Fruit fly (Drosophila melanogaster): ENCODE measurements around the gene aop.
A peak's percentile ranks its signal among the peaks of the same experiment; 100 is the strongest.

The aop gene

dm6 chr2L:2175930-2176643, 2.5 kb downstream of the aop start:
- peak; percentile 17 for TF ChIP-seq Hr83 (GFP tag; optimal IDR thresholded peaks at IDR 0.05; ENCODE audit: poor library complexity, severe bottlenecking)
- TF ChIP-seq woc (GFP tag; optimal IDR thresholded peaks at IDR 0.05) = peak; percentile 41
- peak; percentile 60 for TF ChIP-seq CrebA (GFP tag; optimal IDR thresholded peaks at IDR 0.05; ENCODE audit: borderline replicate concordance)
- no peak for TF ChIP-seq psq (GFP tag; optimal IDR thresholded peaks at IDR 0.05)
- TF ChIP-seq sage (GFP tag; optimal IDR thresholded peaks at IDR 0.05) = peak; percentile 39
- no peak for TF ChIP-seq Hnf4 (GFP tag; optimal IDR thresholded peaks at IDR 0.05)
- TF ChIP-seq rgr (GFP tag; optimal IDR thresholded peaks at IDR 0.05) = peak; percentile 54
- no peak for TF ChIP-seq Myc (optimal IDR thresholded peaks at IDR 0.05)
- TF ChIP-seq HLH106 (tag; optimal IDR thresholded peaks at IDR 0.05) = peak; percentile 75
- no peak for TF ChIP-seq Rel (GFP tag; optimal IDR thresholded peaks at IDR 0.05)
- TF ChIP-seq Rel (tag; optimal IDR thresholded peaks at IDR 0.05) = peak; percentile 70
- TF ChIP-seq brk (GFP tag; optimal IDR thresholded peaks at IDR 0.05) = peak; percentile 69
- peak; percentile 37 for TF ChIP-seq dmrt93B (GFP tag; optimal IDR thresholded peaks at IDR 0.05)
- peak; percentile 73 for TF ChIP-seq fru (GFP tag; optimal IDR thresholded peaks at IDR 0.05)
- TF ChIP-seq h (GFP tag; optimal IDR thresholded peaks at IDR 0.05) = peak; percentile 74
- TF ChIP-seq ey (GFP tag; optimal IDR thresholded peaks at IDR 0.05) = peak; percentile 67
- TF ChIP-seq OdsH (GFP tag; optimal IDR thresholded peaks at IDR 0.05) = peak; percentile 67
- TF ChIP-seq usp (GFP tag; optimal IDR thresholded peaks at IDR 0.05) = no peak
- TF ChIP-seq foxo (GFP tag; optimal IDR thresholded peaks at IDR 0.05) = peak in 1 of 2 experiments; percentile 64
- peak; percentile 30 for TF ChIP-seq br (GFP tag; optimal IDR thresholded peaks at IDR 0.05)
- peak; percentile 60 for TF ChIP-seq Sp1 (GFP tag; optimal IDR thresholded peaks at IDR 0.05)

- peak; percentile 63 for TF ChIP-seq rgr (GFP tag; optimal IDR thresholded peaks at IDR 0.05)
- TF ChIP-seq usp (GFP tag; optimal IDR thresholded peaks at IDR 0.05) = no peak
- TF ChIP-seq h (GFP tag; optimal IDR thresholded peaks at IDR 0.05) = peak; percentile 28
- peak; percentile 54 for TF ChIP-seq OdsH (GFP tag; optimal IDR thresholded peaks at IDR 0.05)
- TF ChIP-seq fru (GFP tag; optimal IDR thresholded peaks at IDR 0.05) = peak; percentile 47
- no peak for TF ChIP-seq sv (GFP tag; optimal IDR thresholded peaks at IDR 0.05)
- TF ChIP-seq Sp1 (GFP tag; optimal IDR thresholded peaks at IDR 0.05) = peak; percentile 37
- TF ChIP-seq Abd-B (GFP tag; optimal IDR thresholded peaks at IDR 0.05) = no peak
- TF ChIP-seq dl (GFP tag; optimal IDR thresholded peaks at IDR 0.05; ENCODE audit: insufficient read depth in 1 of 2, partially characterized antibody in 2 of 2) = peak in 1 of 2 experiments; percentile 41
- TF ChIP-seq dsf (GFP tag; optimal IDR thresholded peaks at IDR 0.05; ENCODE audit: borderline replicate concordance) = no peak
- peak; percentile 90 for TF ChIP-seq Dfd (GFP tag; optimal IDR thresholded peaks at IDR 0.05)
- no peak for TF ChIP-seq Rel (GFP tag; optimal IDR thresholded peaks at IDR 0.05)
- peak; percentile 1 for TF ChIP-seq Rel (tag; optimal IDR thresholded peaks at IDR 0.05)
- no peak for TF ChIP-seq pan (optimal IDR thresholded peaks at IDR 0.05)
- no peak for TF ChIP-seq sage (GFP tag; optimal IDR thresholded peaks at IDR 0.05)
- no peak for TF ChIP-seq Mio (GFP tag; optimal IDR thresholded peaks at IDR 0.05)
- peak; percentile 91 for TF ChIP-seq psq (GFP tag; optimal IDR thresholded peaks at IDR 0.05)
- TF ChIP-seq foxo (GFP tag; optimal IDR thresholded peaks at IDR 0.05) = peak in 1 of 2 experiments; percentile 21
- peak; percentile 41 for TF ChIP-seq Hnf4 (GFP tag; optimal IDR thresholded peaks at IDR 0.05)
- TF ChIP-seq woc (GFP tag; optimal IDR thresholded peaks at IDR 0.05) = peak; percentile 29
- TF ChIP-seq tai (GFP tag; optimal IDR thresholded peaks at IDR 0.05) = peak; percentile 24
- TF ChIP-seq Jra (GFP tag; optimal IDR thresholded peaks at IDR 0.05) = peak; percentile 0
- peak; percentile 32 for TF ChIP-seq HLH106 (tag; optimal IDR thresholded peaks at IDR 0.05)
- no peak for TF ChIP-seq Myc (optimal IDR thresholded peaks at IDR 0.05)
- peak; percentile 76 for TF ChIP-seq Dif (GFP tag; optimal IDR thresholded peaks at IDR 0.05; ENCODE audit: partially characterized antibody)
- peak; percentile 47 for TF ChIP-seq ey (GFP tag; optimal IDR thresholded peaks at IDR 0.05)
- TF ChIP-seq Vsx2 (GFP tag; optimal IDR thresholded peaks at IDR 0.05; ENCODE audit: partially characterized antibody) = peak; percentile 43
- peak; percentile 42 for TF ChIP-seq Hr83 (GFP tag; optimal IDR thresholded peaks at IDR 0.05; ENCODE audit: poor library complexity, severe bottlenecking)
- TF ChIP-seq brk (GFP tag; optimal IDR thresholded peaks at IDR 0.05) = peak; percentile 61
- TF ChIP-seq br (GFP tag; optimal IDR thresholded peaks at IDR 0.05) = peak; percentile 48
Measured at dm6 chr2L:2175090-2175830, 3.3 kb downstream of the aop start.

dm6 chr2L:2173604-2174003, 5.0 kb downstream of the aop start:
- TF ChIP-seq Myc (optimal IDR thresholded peaks at IDR 0.05) = no peak
- TF ChIP-seq usp (GFP tag; optimal IDR thresholded peaks at IDR 0.05) = no peak
- TF ChIP-seq Sp1 (GFP tag; optimal IDR thresholded peaks at IDR 0.05) = no peak
- no peak for TF ChIP-seq Dfd (GFP tag; optimal IDR thresholded peaks at IDR 0.05)
- TF ChIP-seq dsf (GFP tag; optimal IDR thresholded peaks at IDR 0.05; ENCODE audit: borderline replicate concordance) = no peak
- TF ChIP-seq rgr (GFP tag; optimal IDR thresholded peaks at IDR 0.05) = no peak
- no peak for TF ChIP-seq Hnf4 (GFP tag; optimal IDR thresholded peaks at IDR 0.05)
- no peak for TF ChIP-seq sv (GFP tag; optimal IDR thresholded peaks at IDR 0.05)
- TF ChIP-seq HLH106 (tag; optimal IDR thresholded peaks at IDR 0.05) = no peak
- TF ChIP-seq jim (GFP tag; optimal IDR thresholded peaks at IDR 0.05) = no peak
- TF ChIP-seq foxo (GFP tag; optimal IDR thresholded peaks at IDR 0.05) = no peak
- no peak for TF ChIP-seq Rel (GFP tag; optimal IDR thresholded peaks at IDR 0.05)
- no peak for TF ChIP-seq Rel (tag; optimal IDR thresholded peaks at IDR 0.05)
- TF ChIP-seq Dif (GFP tag; optimal IDR thresholded peaks at IDR 0.05; ENCODE audit: partially characterized antibody) = no peak
- TF ChIP-seq Mio (GFP tag; optimal IDR thresholded peaks at IDR 0.05) = no peak
- no peak for TF ChIP-seq dmrt93B (GFP tag; optimal IDR thresholded peaks at IDR 0.05)
- TF ChIP-seq Hr78 (GFP tag; optimal IDR thresholded peaks at IDR 0.05) = no peak
- no peak for TF ChIP-seq lola (GFP tag; optimal IDR thresholded peaks at IDR 0.05)
